Worm (Caenorhabditis elegans) whole organism, L1 larva: ENCODE measurements around the gene nhr-258.
A peak's percentile ranks its signal among the peaks of the same experiment; 100 is the strongest.

Experiments
- C16A3.4 ChIP-seq: fragments of 150-350 bp; optimal IDR thresholded peaks from 2 replicates; lab custom pipeline; 2014; ENCODE audit warnings: missing biosample characterization, missing genetic modification characterization
- C34B4.2 ChIP-seq: sonication (generic microtip); optimal IDR thresholded peaks from 2 replicates; lab custom pipeline; 2017; ENCODE audit warnings: mild to moderate bottlenecking, missing genetic modification characterization, missing compliant biosample characterization
- F16B12.6 ChIP-seq: fragments of 150-350 bp; optimal IDR thresholded peaks from 2 replicates; lab custom pipeline; 2014; ENCODE audit warnings: missing biosample characterization, missing genetic modification characterization
- ama-1 ChIP-seq: fragments of 150-350 bp; optimal IDR thresholded peaks from 2 replicates; lab custom pipeline; 2014
- ceh-63 ChIP-seq: fragments of 200-800 bp; sonication (Bioruptor generic); optimal IDR thresholded peaks from 2 replicates; lab custom pipeline; 2018; ENCODE audit warnings: mild to moderate bottlenecking, missing genetic modification characterization, missing compliant biosample characterization
- ceh-82 ChIP-seq, 3 experiments: fragments of 150-350 bp in 1 of 3; sonication (generic microtip) in 2 of 3; optimal IDR thresholded peaks; 2 replicates each; lab custom pipeline; 2014 to 2017; ENCODE audit warnings: missing biosample characterization in 3 of 3, missing genetic modification characterization in 3 of 3
- ces-1 ChIP-seq: fragments of 150-350 bp; optimal IDR thresholded peaks from 2 replicates; lab custom pipeline; 2014; ENCODE audit warnings: missing biosample characterization, missing genetic modification reagents, missing genetic modification characterization
- dpl-1 ChIP-seq, 3 experiments: fragments of 150-350 bp in 2 of 3; sonication (generic microtip) in 1 of 3; optimal IDR thresholded peaks; 2 replicates each; lab custom pipeline; 2014 to 2017; ENCODE audit warnings: missing biosample characterization in 3 of 3, missing genetic modification characterization in 3 of 3, missing genetic modification reagents in 3 of 3
- dsc-1 ChIP-seq: sonication (generic microtip); optimal IDR thresholded peaks from 2 replicates; lab custom pipeline; 2016; ENCODE audit warnings: mild to moderate bottlenecking, missing genetic modification characterization, missing compliant biosample characterization
- efl-1 ChIP-seq, 4 experiments: fragments of 150-350 bp; optimal IDR thresholded peaks in 3 of 4; peaks in 1 of 4; 1 replicate in 1 of 4; 2 replicates in 3 of 4; lab custom pipeline; 2014; ENCODE audit warnings: missing biosample characterization in 2 of 4, missing genetic modification characterization in 2 of 4, missing genetic modification reagents in 2 of 4
- efl-3 ChIP-seq: fragments of 200-800 bp; sonication (Bioruptor generic); optimal IDR thresholded peaks from 2 replicates; lab custom pipeline; 2018; ENCODE audit warnings: mild to moderate bottlenecking, missing genetic modification characterization, missing compliant biosample characterization
- egl-13 ChIP-seq: sonication (generic microtip); optimal IDR thresholded peaks from 2 replicates; lab custom pipeline; 2016; ENCODE audit warnings: missing genotype, missing genetic modification reagents, missing genetic modification characterization, missing compliant biosample characterization
- egl-27 ChIP-seq, 2 experiments: fragments of 150-350 bp in 1 of 2; sonication (generic microtip); optimal IDR thresholded peaks; 3 replicates each; lab custom pipeline; 2017 to 2018; ENCODE audit warnings: missing biosample characterization in 2 of 2, missing genetic modification characterization in 2 of 2, missing genetic modification reagents in 2 of 2
- elt-2 ChIP-seq: sonication (generic microtip); optimal IDR thresholded peaks from 2 replicates; lab custom pipeline; 2016; ENCODE audit warnings: missing genetic modification characterization, mild to moderate bottlenecking, inconsistent platforms, missing compliant biosample characterization, missing genetic modification reagents
- elt-3 ChIP-seq, 6 experiments: fragments of 150-350 bp in 1 of 6; sonication (generic microtip); optimal IDR thresholded peaks; 2 replicates each; lab custom pipeline; 2017 to 2018; ENCODE audit warnings: missing biosample characterization in 6 of 6, missing genetic modification characterization in 6 of 6, inconsistent platforms in 1 of 6
- fkh-10 ChIP-seq: sonication (generic microtip); optimal IDR thresholded peaks from 2 replicates; lab custom pipeline; 2017; ENCODE audit warnings: missing biosample characterization, missing genetic modification reagents, missing genetic modification characterization
- fkh-4 ChIP-seq: sonication (generic microtip); optimal IDR thresholded peaks from 2 replicates; lab custom pipeline; 2016; ENCODE audit warnings: missing compliant biosample characterization, missing genetic modification characterization, borderline replicate concordance
- fos-1 ChIP-seq: fragments of 150-350 bp; optimal IDR thresholded peaks from 2 replicates; lab custom pipeline; 2014; ENCODE audit warnings: missing biosample characterization, missing genetic modification characterization
- hlh-4 ChIP-seq: sonication (generic microtip); optimal IDR thresholded peaks from 2 replicates; lab custom pipeline; 2016; ENCODE audit warnings: mild to moderate bottlenecking, missing genetic modification characterization, missing compliant biosample characterization
- hpl-2 ChIP-seq: fragments of 150-350 bp; optimal IDR thresholded peaks from 2 replicates; lab custom pipeline; 2014; ENCODE audit warnings: missing biosample characterization, missing genetic modification reagents, missing genetic modification characterization
- irx-1 ChIP-seq: sonication (generic microtip); optimal IDR thresholded peaks from 2 replicates; lab custom pipeline; 2016; ENCODE audit warnings: missing genetic modification characterization, missing compliant biosample characterization
- isw-1 ChIP-seq: fragments of 200-800 bp; sonication (Bioruptor generic); IDR thresholded peaks from 2 replicates; pipeline ENCODE4 v1.3.6; 2022; ENCODE audit warnings: missing genetic modification characterization, missing compliant biosample characterization
- lin-13 ChIP-seq: fragments of 150-350 bp; optimal IDR thresholded peaks from 2 replicates; lab custom pipeline; 2014; ENCODE audit warnings: missing biosample characterization, missing genetic modification reagents, missing genetic modification characterization
- lin-14 ChIP-seq: fragments of 200-800 bp; sonication (Bioruptor generic); optimal IDR thresholded peaks from 2 replicates; lab custom pipeline; 2018; ENCODE audit warnings: mild to moderate bottlenecking, missing genetic modification characterization, moderate library complexity, missing compliant biosample characterization
- lin-35 ChIP-seq, 2 experiments: fragments of 150-350 bp; optimal IDR thresholded peaks; 2 replicates each; lab custom pipeline; 2014; ENCODE audit warnings: missing biosample characterization in 2 of 2, missing genetic modification characterization in 2 of 2, missing genetic modification reagents in 2 of 2
- lir-3 ChIP-seq: sonication (generic microtip); optimal IDR thresholded peaks from 2 replicates; lab custom pipeline; 2016; ENCODE audit warnings: mild to moderate bottlenecking, missing genetic modification characterization, moderate library complexity, missing compliant biosample characterization; ENCODE audit not compliant: poor library complexity
- mab-9 ChIP-seq: fragments of 200-800 bp; sonication (Bioruptor generic); IDR thresholded peaks from 2 replicates; pipeline ENCODE4 v1.3.6; 2022; ENCODE audit warnings: missing genetic modification reagents, missing genetic modification characterization, missing compliant biosample characterization
- mdl-1 ChIP-seq, 2 experiments: fragments of 150-350 bp; optimal IDR thresholded peaks; 2 replicates each; lab custom pipeline; 2014 to 2017; ENCODE audit warnings: missing biosample characterization in 2 of 2, missing genetic modification characterization in 2 of 2, inconsistent platforms in 1 of 2
- mef-2 ChIP-seq: fragments of 150-350 bp; optimal IDR thresholded peaks from 2 replicates; lab custom pipeline; 2014; ENCODE audit warnings: missing biosample characterization, missing genetic modification characterization
- mep-1 ChIP-seq: fragments of 150-350 bp; optimal IDR thresholded peaks from 2 replicates; lab custom pipeline; 2014; ENCODE audit warnings: missing biosample characterization, missing genetic modification characterization
- nhr-12 ChIP-seq: sonication (generic microtip); optimal IDR thresholded peaks from 2 replicates; lab custom pipeline; 2017; ENCODE audit warnings: missing biosample characterization, missing genetic modification characterization
- nhr-19 ChIP-seq: fragments of 200-800 bp; sonication (Bioruptor generic); conservative IDR thresholded peaks from 2 replicates; pipeline ENCODE4 v1.3.6; 2022; ENCODE audit warnings: missing genetic modification characterization, missing compliant biosample characterization
- nhr-20 ChIP-seq: sonication (generic microtip); optimal IDR thresholded peaks from 2 replicates; lab custom pipeline; 2016; ENCODE audit warnings: mild to moderate bottlenecking, missing genetic modification characterization, missing compliant biosample characterization
- nhr-237 ChIP-seq: fragments of 150-350 bp; optimal IDR thresholded peaks from 2 replicates; lab custom pipeline; 2014; ENCODE audit warnings: missing biosample characterization, missing genetic modification characterization
- nhr-47 ChIP-seq: sonication (generic microtip); optimal IDR thresholded peaks from 2 replicates; lab custom pipeline; 2016; ENCODE audit warnings: mild to moderate bottlenecking, missing genetic modification characterization, moderate library complexity, missing compliant biosample characterization
- nhr-71 ChIP-seq: sonication (generic microtip); optimal IDR thresholded peaks from 2 replicates; lab custom pipeline; 2016; ENCODE audit warnings: mild to moderate bottlenecking, missing genetic modification characterization, moderate library complexity, missing compliant biosample characterization
- nhr-85 ChIP-seq: sonication (generic microtip); peaks from one replicate; lab custom pipeline; 2016; ENCODE audit warnings: missing genetic modification characterization, inconsistent platforms, missing compliant biosample characterization
- rnt-1 ChIP-seq: sonication (generic microtip); optimal IDR thresholded peaks from 2 replicates; lab custom pipeline; 2016; ENCODE audit warnings: mild to moderate bottlenecking, missing genetic modification characterization, moderate library complexity, missing compliant biosample characterization
- skn-1 ChIP-seq: fragments of 150-350 bp; optimal IDR thresholded peaks from 2 replicates; lab custom pipeline; 2014; ENCODE audit warnings: missing biosample characterization, missing genetic modification characterization
- snpc-4 ChIP-seq: fragments of 150-350 bp; optimal IDR thresholded peaks from 2 replicates; lab custom pipeline; 2014; ENCODE audit warnings: missing biosample characterization, missing genetic modification characterization
- snu-23 ChIP-seq: sonication (generic microtip); optimal IDR thresholded peaks from 2 replicates; lab custom pipeline; 2016; ENCODE audit warnings: missing genetic modification characterization, missing compliant biosample characterization
- sptf-1 ChIP-seq: fragments of 150-350 bp; optimal IDR thresholded peaks from 2 replicates; lab custom pipeline; 2014; ENCODE audit warnings: missing biosample characterization, missing genetic modification characterization
- sup-37 ChIP-seq: fragments of 200-800 bp; sonication (Bioruptor generic); optimal IDR thresholded peaks from 2 replicates; lab custom pipeline; 2018; ENCODE audit warnings: mild to moderate bottlenecking, missing genetic modification characterization, missing compliant biosample characterization
- swsn-7 ChIP-seq: sonication (generic microtip); optimal IDR thresholded peaks from 2 replicates; lab custom pipeline; 2016; ENCODE audit warnings: missing genetic modification characterization, missing compliant biosample characterization
- tbx-2 ChIP-seq: sonication (generic microtip); optimal IDR thresholded peaks from 2 replicates; lab custom pipeline; 2016; ENCODE audit warnings: missing genetic modification characterization, missing compliant biosample characterization
- unc-130 ChIP-seq: fragments of 150-350 bp; optimal IDR thresholded peaks from 2 replicates; lab custom pipeline; 2017; ENCODE audit warnings: missing biosample characterization, missing genetic modification characterization, inconsistent platforms
- unc-86 ChIP-seq: sonication (generic microtip); optimal IDR thresholded peaks from 2 replicates; lab custom pipeline; 2016; ENCODE audit warnings: missing genetic modification characterization, missing compliant biosample characterization
- zag-1 ChIP-seq: fragments of 150-350 bp; optimal IDR thresholded peaks from 2 replicates; lab custom pipeline; 2014; ENCODE audit warnings: missing biosample characterization, missing genetic modification characterization
- ztf-4 ChIP-seq: fragments of 150-350 bp; optimal IDR thresholded peaks from 2 replicates; lab custom pipeline; 2014; ENCODE audit warnings: missing biosample characterization, missing genetic modification characterization

Gene nhr-258

ce11 chrIV:8036492-8036891 lies 8.2 kb upstream of the nhr-258 start (continued):
- TF ChIP-seq lir-3 (peak; percentile 11), F16B12.6 (tag; lab: Kevin White, UChicago) (no peak), C16A3.4 (tag; lab: Kevin White, UChicago) (peak; percentile 58), sup-37 (GFP tag; lab: Kevin White, UChicago) (no peak), lin-35 (GFP tag; optimal IDR thresholded peaks at IDR 0.05; lab: Kevin White, UChicago) (peak; percentile 15 to 48), snu-23 (peak; percentile 74), egl-27 (tag; optimal IDR thresholded peaks at IDR 0.05; lab: Kevin White, UChicago) (no peak), mep-1 (tag; lab: Kevin White, UChicago) (peak; percentile 79), mab-9 (GFP tag; lab: Robert Waterston, UW) (no peak), elt-3 (tag; optimal IDR thresholded peaks at IDR 0.05; lab: Kevin White, UChicago) (peak in 5 of 6 experiments; percentile 24 to 87 (median 81)), elt-2 (tag; lab: Kevin White, UChicago) (no peak), hpl-2 (no peak), nhr-71 (peak; percentile 82), nhr-19 (GFP tag; lab: Robert Waterston, UW) (peak; percentile 54), nhr-20 (peak; percentile 86), lin-14 (peak; percentile 91)

- peak; percentile 71 for TF ChIP-seq nhr-85
- TF ChIP-seq unc-86: peak; percentile 51
- TF ChIP-seq mef-2 (tag; lab: Kevin White, UChicago): peak; percentile 23
- peak; percentile 73 for TF ChIP-seq irx-1
- no peak for TF ChIP-seq lin-13
- TF ChIP-seq sup-37 (GFP tag; lab: Kevin White, UChicago): no peak
- TF ChIP-seq isw-1: peak; percentile 44
- TF ChIP-seq ceh-82 (tag; optimal IDR thresholded peaks at IDR 0.05; lab: Kevin White, UChicago): peak in 1 of 3 experiments; percentile 31
- TF ChIP-seq fkh-4 (tag; lab: Kevin White, UChicago): no peak
- no peak for TF ChIP-seq ztf-4 (tag; lab: Kevin White, UChicago)
- no peak for TF ChIP-seq C34B4.2 (tag; lab: Kevin White, UChicago)
- no peak for TF ChIP-seq efl-3 (GFP tag; lab: Kevin White, UChicago)
- no peak for TF ChIP-seq unc-130 (tag; lab: Kevin White, UChicago)
- TF ChIP-seq elt-2 (tag; lab: Kevin White, UChicago): no peak
- TF ChIP-seq snpc-4 (tag; lab: Kevin White, UChicago): peak; percentile 7
- TF ChIP-seq ama-1 (lab: Kevin White, UChicago): no peak
- TF ChIP-seq nhr-47 (tag; lab: Kevin White, UChicago): peak; percentile 25
- TF ChIP-seq ces-1 (GFP tag; lab: Kevin White, UChicago): no peak
- no peak for TF ChIP-seq fos-1
- TF ChIP-seq efl-1 (optimal IDR thresholded peaks at IDR 0.05; lab: Kevin White, UChicago): peak in 1 of 2 experiments; percentile 17
- TF ChIP-seq efl-1 (GFP tag; optimal IDR thresholded peaks at IDR 0.05 in 1 of 2; lab: Kevin White, UChicago): peak in 1 of 2 experiments; percentile 75
- no peak for TF ChIP-seq sptf-1
- no peak for TF ChIP-seq zag-1
- TF ChIP-seq fkh-10: peak; percentile 89
- TF ChIP-seq dpl-1 (GFP tag; optimal IDR thresholded peaks at IDR 0.05; lab: Kevin White, UChicago): peak in 1 of 3 experiments; percentile 14
- no peak for TF ChIP-seq nhr-237 (tag; lab: Kevin White, UChicago)
- no peak for TF ChIP-seq skn-1
- no peak for TF ChIP-seq nhr-12 (tag; lab: Kevin White, UChicago)
- TF ChIP-seq swsn-7 (tag; lab: Kevin White, UChicago): peak; percentile 37
- no peak for TF ChIP-seq mab-9 (GFP tag; lab: Robert Waterston, UW)
- no peak for TF ChIP-seq hpl-2
- peak; percentile 36 for TF ChIP-seq tbx-2 (tag; lab: Kevin White, UChicago)
- TF ChIP-seq rnt-1 (tag; lab: Kevin White, UChicago): no peak
- no peak for TF ChIP-seq C16A3.4 (tag; lab: Kevin White, UChicago)
- TF ChIP-seq hlh-4 (tag; lab: Kevin White, UChicago): no peak
- TF ChIP-seq egl-13 (tag; lab: Kevin White, UChicago): peak; percentile 49
- TF ChIP-seq mdl-1 (tag; optimal IDR thresholded peaks at IDR 0.05; lab: Kevin White, UChicago): no peak
- TF ChIP-seq nhr-71: peak; percentile 61
- no peak for TF ChIP-seq dsc-1 (tag; lab: Kevin White, UChicago)
- no peak for TF ChIP-seq ceh-63
- no peak for TF ChIP-seq egl-27 (tag; optimal IDR thresholded peaks at IDR 0.05; lab: Kevin White, UChicago)
These were observed 4.0 kb upstream of the nhr-258 start for ce11 chrIV:8040610-8041317.
